Fruit fly (Drosophila melanogaster) whole organism, embryonic: ENCODE data around the gene CG9586.

Experiments used
- B-H2 ChIP-seq: fragments of 200-800 bp; sonication (Bioruptor generic); optimal IDR thresholded peaks from 2 replicates; lab custom pipeline; 2018; ENCODE audit warnings: missing biosample characterization, mild to moderate bottlenecking, missing genetic modification characterization
- Bgb ChIP-seq: fragments of 200-800 bp; sonication (Bioruptor generic); IDR thresholded peaks from 2 replicates; pipeline ENCODE4 v1.3.6; 2022; ENCODE audit warnings: missing biosample characterization, missing genetic modification characterization; ENCODE audit not compliant: partially characterized antibody
- CG10321 ChIP-seq: fragments of 200-800 bp; sonication (Bioruptor generic); IDR thresholded peaks from 2 replicates; pipeline ENCODE4 v1.3.6; 2022; ENCODE audit warnings: missing biosample characterization, missing genetic modification characterization
- CG11696 ChIP-seq: fragments of 200-800 bp; sonication (Bioruptor generic); IDR thresholded peaks from 2 replicates; pipeline ENCODE4 v1.3.6; 2022; ENCODE audit warnings: missing biosample characterization, missing genetic modification characterization
- CG12769 ChIP-seq: fragments of 200-800 bp; sonication (Bioruptor generic); optimal IDR thresholded peaks from 2 replicates; lab custom pipeline; 2019; ENCODE audit warnings: missing biosample characterization, mild to moderate bottlenecking, missing genetic modification characterization, moderate library complexity
- CG14441 ChIP-seq: fragments of 200-800 bp; sonication (Bioruptor generic); IDR thresholded peaks from 2 replicates; pipeline ENCODE4 v1.3.6; 2022; ENCODE audit warnings: missing biosample characterization, missing genetic modification characterization
- CG15479 ChIP-seq: fragments of 200-800 bp; sonication (Bioruptor generic); optimal IDR thresholded peaks from 3 replicates; lab custom pipeline; 2019; ENCODE audit warnings: missing biosample characterization, mild to moderate bottlenecking, missing genetic modification characterization, moderate library complexity
- CG18599 ChIP-seq: fragments of 200-800 bp; sonication (Bioruptor generic); optimal IDR thresholded peaks from 3 replicates; lab custom pipeline; 2017; ENCODE audit warnings: missing biosample characterization, missing genetic modification characterization, mild to moderate bottlenecking, moderate library complexity, missing genetic modification reagents
- CG2129 ChIP-seq: fragments of 200-800 bp; sonication (Bioruptor generic); IDR thresholded peaks from 2 replicates; pipeline ENCODE4 v1.3.6; 2022; ENCODE audit warnings: missing biosample characterization, missing genetic modification characterization; ENCODE audit not compliant: partially characterized antibody
- CG2199 ChIP-seq: fragments of 200-800 bp; sonication (Bioruptor generic); IDR thresholded peaks from 3 replicates; pipeline ENCODE4 v1.3.6; 2022; ENCODE audit warnings: missing biosample characterization, missing genetic modification characterization
- CG2678 ChIP-seq: fragments of 200-800 bp; sonication (Bioruptor generic); optimal IDR thresholded peaks from 3 replicates; lab custom pipeline; 2019; ENCODE audit warnings: missing biosample characterization, mild to moderate bottlenecking, missing genetic modification characterization, moderate library complexity
- CG34376 ChIP-seq: fragments of 200-800 bp; sonication (Bioruptor generic); optimal IDR thresholded peaks from 2 replicates; lab custom pipeline; 2018; ENCODE audit warnings: missing biosample characterization, mild to moderate bottlenecking, missing genetic modification characterization
- CG42726 ChIP-seq: fragments of 200-800 bp; sonication (Bioruptor generic); IDR thresholded peaks from 2 replicates; pipeline ENCODE4 v1.3.6; 2022; ENCODE audit warnings: missing biosample characterization, missing genetic modification characterization; ENCODE audit not compliant: partially characterized antibody
- CG6254 ChIP-seq: fragments of 200-800 bp; sonication (Bioruptor generic); optimal IDR thresholded peaks from 3 replicates; lab custom pipeline; 2017; ENCODE audit warnings: mild to moderate bottlenecking, missing biosample characterization, missing genetic modification reagents, missing genetic modification characterization
- CG6765 ChIP-seq: fragments of 200-800 bp; sonication (Bioruptor generic); optimal IDR thresholded peaks from 3 replicates; lab custom pipeline; 2017; ENCODE audit warnings: missing biosample characterization, mild to moderate bottlenecking, missing genetic modification characterization
- CG7987 ChIP-seq: fragments of 200-800 bp; sonication (Bioruptor generic); optimal IDR thresholded peaks from 2 replicates; lab custom pipeline; 2018; ENCODE audit warnings: missing biosample characterization, mild to moderate bottlenecking, missing genetic modification characterization, moderate library complexity
- CG9727 ChIP-seq: fragments of 200-800 bp; sonication (Bioruptor generic); optimal IDR thresholded peaks from 3 replicates; lab custom pipeline; 2017; ENCODE audit warnings: missing biosample characterization, mild to moderate bottlenecking, missing genetic modification characterization
- Deaf1 ChIP-seq: fragments of 200-800 bp; optimal IDR thresholded peaks from 3 replicates; lab custom pipeline; 2019; ENCODE audit warnings: missing biosample characterization, mild to moderate bottlenecking, missing genetic modification characterization, moderate library complexity
- HmgZ ChIP-seq: fragments of 200-800 bp; sonication (Bioruptor generic); optimal IDR thresholded peaks from 2 replicates; lab custom pipeline; 2018; ENCODE audit warnings: missing biosample characterization, mild to moderate bottlenecking, missing genetic modification characterization
- Hmr ChIP-seq: fragments of 200-800 bp; sonication (Bioruptor generic); optimal IDR thresholded peaks from 3 replicates; lab custom pipeline; 2017; ENCODE audit warnings: mild to moderate bottlenecking, missing biosample characterization, missing genetic modification reagents, missing genetic modification characterization
- Nf-YC ChIP-seq: fragments of 200-800 bp; optimal IDR thresholded peaks from 3 replicates; lab custom pipeline; 2019; ENCODE audit warnings: missing biosample characterization, mild to moderate bottlenecking, missing genetic modification characterization, moderate library complexity
- Oaz ChIP-seq: fragments of 200-800 bp; sonication (Bioruptor generic); IDR thresholded peaks from 2 replicates; pipeline ENCODE4 v1.3.6; 2022; ENCODE audit warnings: missing biosample characterization, missing genetic modification characterization
- amos ChIP-seq: fragments of 200-800 bp; sonication (Bioruptor generic); IDR thresholded peaks from 2 replicates; pipeline ENCODE4 v1.3.6; 2022; ENCODE audit warnings: missing biosample characterization, missing genetic modification characterization; ENCODE audit not compliant: partially characterized antibody
- cato ChIP-seq: fragments of 200-800 bp; sonication (Bioruptor generic); optimal IDR thresholded peaks from 2 replicates; lab custom pipeline; 2016; ENCODE audit warnings: missing biosample characterization, missing genetic modification characterization, borderline replicate concordance
- cg ChIP-seq: fragments of 200-800 bp; sonication (Bioruptor generic); optimal IDR thresholded peaks from 3 replicates; lab custom pipeline; 2019; ENCODE audit warnings: missing biosample characterization, mild to moderate bottlenecking, missing genetic modification characterization, moderate library complexity
- chinmo ChIP-seq: fragments of 200-800 bp; sonication (Bioruptor generic); IDR thresholded peaks from 4 replicates; pipeline ENCODE4 v1.3.6; 2022; ENCODE audit warnings: missing biosample characterization, missing genetic modification characterization; ENCODE audit not compliant: partially characterized antibody
- ci ChIP-seq: fragments of 200-800 bp; sonication (Bioruptor generic); IDR thresholded peaks from 3 replicates; pipeline ENCODE4 v1.3.6; 2022; ENCODE audit warnings: missing biosample characterization, missing genetic modification characterization
- cwo ChIP-seq: fragments of 200-800 bp; sonication (Bioruptor generic); optimal IDR thresholded peaks from 3 replicates; lab custom pipeline; 2017; ENCODE audit warnings: missing biosample characterization, missing genetic modification characterization, mild to moderate bottlenecking, moderate library complexity, missing genetic modification reagents
- exex ChIP-seq: fragments of 200-800 bp; sonication (Bioruptor generic); optimal IDR thresholded peaks from 4 replicates; lab custom pipeline; 2018; ENCODE audit warnings: missing biosample characterization, mild to moderate bottlenecking, missing genetic modification characterization, moderate library complexity
- ftz-f1 ChIP-seq: fragments of 200-800 bp; sonication (Bioruptor generic); optimal IDR thresholded peaks from 2 replicates; lab custom pipeline; 2016; ENCODE audit warnings: missing biosample characterization, missing genetic modification characterization
- grn ChIP-seq: fragments of 200-800 bp; sonication (Bioruptor generic); optimal IDR thresholded peaks from 3 replicates; lab custom pipeline; 2017; ENCODE audit warnings: missing biosample characterization, missing genetic modification characterization
- gro ChIP-seq: fragments of 200-800 bp; sonication (Bioruptor generic); optimal IDR thresholded peaks from 2 replicates; lab custom pipeline; 2016; ENCODE audit warnings: missing biosample characterization, missing genetic modification characterization
- gsb ChIP-seq: fragments of 200-800 bp; sonication (Bioruptor generic); IDR thresholded peaks from 2 replicates; pipeline ENCODE4 v1.3.6; 2022; ENCODE audit warnings: missing biosample characterization, missing genetic modification characterization
- insv ChIP-seq, 2 experiments: fragments of 200-800 bp; sonication (Bioruptor generic); optimal IDR thresholded peaks; 3 replicates each; lab custom pipeline; 2016 to 2018; ENCODE audit warnings: missing biosample characterization in 2 of 2, missing genetic modification characterization in 2 of 2
- lab ChIP-seq: fragments of 200-800 bp; sonication (Bioruptor generic); optimal IDR thresholded peaks from 3 replicates; lab custom pipeline; 2017; ENCODE audit warnings: missing biosample characterization, missing genetic modification characterization, mild to moderate bottlenecking, moderate library complexity, missing genetic modification reagents
- pb ChIP-seq: fragments of 200-800 bp; sonication (Bioruptor generic); optimal IDR thresholded peaks from 3 replicates; lab custom pipeline; 2016; ENCODE audit warnings: missing biosample characterization, missing genetic modification characterization
- pfk ChIP-seq: fragments of 200-800 bp; sonication (Bioruptor generic); optimal IDR thresholded peaks from 2 replicates; lab custom pipeline; 2018; ENCODE audit warnings: missing biosample characterization, mild to moderate bottlenecking, missing genetic modification characterization, moderate library complexity
- sd ChIP-seq: fragments of 200-800 bp; sonication (Bioruptor generic); optimal IDR thresholded peaks from 3 replicates; lab custom pipeline; 2018; ENCODE audit warnings: missing biosample characterization, mild to moderate bottlenecking, missing genetic modification characterization, moderate library complexity
- sens ChIP-seq: fragments of 200-800 bp; sonication (Bioruptor generic); peaks from one replicate; lab custom pipeline; 2016; ENCODE audit warnings: missing biosample characterization, missing genetic modification characterization
- tll ChIP-seq, 2 experiments: fragments of 200-800 bp in 1 of 2; fragments of >200 bp in 1 of 2; sonication (Bioruptor generic) in 1 of 2; optimal IDR thresholded peaks; 2 replicates each; lab custom pipeline; 2017 to 2019; ENCODE audit warnings: missing biosample characterization in 2 of 2, missing genetic modification characterization in 2 of 2, mild to moderate bottlenecking in 1 of 2, moderate library complexity in 1 of 2
- trh ChIP-seq: fragments of 200-800 bp; sonication (Bioruptor generic); optimal IDR thresholded peaks from 2 replicates; lab custom pipeline; 2016; ENCODE audit warnings: missing biosample characterization, missing genetic modification characterization
- vvl ChIP-seq: fragments of 200-800 bp; sonication (Bioruptor generic); IDR thresholded peaks from 2 replicates; pipeline ENCODE4 v1.3.6; 2022; ENCODE audit warnings: missing biosample characterization, missing genetic modification characterization
- wek ChIP-seq: fragments of 200-800 bp; sonication (Bioruptor generic); optimal IDR thresholded peaks from 3 replicates; lab custom pipeline; 2018; ENCODE audit warnings: missing biosample characterization, mild to moderate bottlenecking, missing genetic modification characterization, moderate library complexity
- yki ChIP-seq: fragments of >200 bp; optimal IDR thresholded peaks from 3 replicates; lab custom pipeline; 2018
- z ChIP-seq: fragments of 200-800 bp; sonication (Bioruptor generic); IDR thresholded peaks from 3 replicates; pipeline ENCODE4 v1.3.6; 2022; ENCODE audit warnings: missing biosample characterization, missing genetic modification characterization

Gene CG9586

DNA sequence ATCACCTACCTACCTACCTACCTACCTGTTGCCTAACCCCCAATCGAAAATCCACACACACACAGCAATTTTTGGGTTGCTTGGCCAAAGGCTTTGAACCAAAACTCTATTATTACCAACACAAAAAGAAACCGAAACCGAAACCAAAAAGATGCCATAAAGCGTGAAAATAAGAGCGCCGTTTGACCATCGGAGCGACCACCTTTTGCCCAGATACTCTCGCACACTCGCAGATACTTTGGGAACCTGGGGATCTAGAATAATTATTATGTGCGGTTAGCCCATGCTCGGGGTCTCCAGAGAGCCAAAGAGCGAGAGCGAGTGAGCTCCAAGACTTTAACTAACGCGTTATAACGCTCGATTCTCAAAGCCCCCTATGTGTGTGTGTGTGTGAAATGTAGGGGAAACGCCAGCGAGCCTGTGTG, 16.2 kb upstream of the CG9586 start (continued):
- TF ChIP-seq CG12769 (tag; lab: Kevin White, UChicago) (peak; percentile 28), chinmo (GFP tag; lab: Robert Waterston, UW) (peak; percentile 95), Nf-YC (no peak)
- TF ChIP-seq, all 482 proteins: peak for 31

DNA sequence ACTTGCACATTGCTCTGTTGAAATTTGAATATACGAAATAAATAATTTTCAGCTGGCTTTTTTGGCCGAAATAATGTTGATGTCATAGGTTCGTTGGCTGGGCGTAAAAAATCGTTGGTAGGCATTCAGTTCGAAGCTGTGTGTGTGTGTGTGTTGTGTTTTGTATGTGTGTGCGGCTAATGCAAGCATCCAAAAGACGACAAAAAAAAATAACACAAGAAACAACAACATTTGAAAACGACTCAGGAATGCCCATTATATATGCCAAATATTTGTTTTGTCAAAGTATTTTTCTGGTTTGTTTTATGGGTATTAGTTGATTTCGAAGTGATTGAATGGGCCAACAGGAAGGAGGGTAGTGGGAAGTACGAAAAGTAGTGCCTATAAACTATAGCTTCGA, 15.4 kb upstream of the CG9586 start:
- TF ChIP-seq sd (tag; lab: Kevin White, UChicago) (peak; percentile 62), trh (GFP tag; lab: Kevin White, UChicago) (no peak), chinmo (GFP tag; lab: Robert Waterston, UW) (peak; percentile 71; the same call in 1 of the 4 replicates), CG10321 (no peak), sens (GFP tag; lab: Kevin White, UChicago) (peak; percentile 25), z (GFP tag; lab: Robert Waterston, UW) (peak; percentile 24; the same call in 1 of the 3 replicates), vvl (GFP tag; lab: Robert Waterston, UW) (no peak)

- TF ChIP-seq lab, result peak; percentile 38
- no peak for TF ChIP-seq gsb (GFP tag; lab: Robert Waterston, UW)
- TF ChIP-seq CG7987 (GFP tag; lab: Kevin White, UChicago), result peak; percentile 36
- peak; percentile 69 for TF ChIP-seq pfk (GFP tag; lab: Kevin White, UChicago)
- TF ChIP-seq cg (GFP tag; lab: Kevin White, UChicago), result peak; percentile 67
- peak; percentile 28 for TF ChIP-seq CG18599
- no peak for TF ChIP-seq tll (GFP tag; optimal IDR thresholded peaks at IDR 0.05; lab: Kevin White, UChicago)
- peak in 1 of 2 experiments; percentile 75 for TF ChIP-seq insv (GFP tag; optimal IDR thresholded peaks at IDR 0.05; lab: Kevin White, UChicago)
- TF ChIP-seq Hmr (GFP tag; lab: Kevin White, UChicago), result peak; percentile 44
- no peak for TF ChIP-seq CG2129 (GFP tag; lab: Robert Waterston, UW)
- peak; percentile 21 for TF ChIP-seq CG6254 (GFP tag; lab: Kevin White, UChicago)
- peak; percentile 75 for TF ChIP-seq Deaf1 (tag; lab: Kevin White, UChicago)
- TF ChIP-seq exex, result peak; percentile 97
- no peak for TF ChIP-seq CG9727 (GFP tag; lab: Kevin White, UChicago)
- no peak for TF ChIP-seq cato (GFP tag; lab: Kevin White, UChicago)
- TF ChIP-seq HmgZ (tag; lab: Kevin White, UChicago), result peak; percentile 58
- TF ChIP-seq Nf-YC, result peak; percentile 24
- TF ChIP-seq B-H2 (GFP tag; lab: Kevin White, UChicago), result peak; percentile 56
- peak; percentile 89 for TF ChIP-seq CG34376 (GFP tag; lab: Kevin White, UChicago)
- TF ChIP-seq CG2678 (tag; lab: Kevin White, UChicago), result peak; percentile 35
- peak; percentile 65 for TF ChIP-seq grn (GFP tag; lab: Kevin White, UChicago)
- TF ChIP-seq Oaz, result no peak
- no peak for TF ChIP-seq wek (GFP tag; lab: Kevin White, UChicago)
- TF ChIP-seq yki (lab: Kevin White, UChicago), result no peak
- TF ChIP-seq ci (GFP tag; lab: Robert Waterston, UW), result 0 out of 3 replicates have a peak, but pooled peaks have one; percentile 13
- TF ChIP-seq pb (GFP tag; lab: Kevin White, UChicago), result no peak
- TF ChIP-seq CG15479 (GFP tag; lab: Kevin White, UChicago), result peak; percentile 51
- peak; percentile 40; the same call in 1 of the 2 replicates for TF ChIP-seq CG11696 (GFP tag; lab: Robert Waterston, UW)
- TF ChIP-seq amos (GFP tag; lab: Robert Waterston, UW), result no peak; the same call in 1 of the 2 replicates
- TF ChIP-seq gro, result peak; percentile 43
- peak; percentile 36; the same call in 1 of the 2 replicates for TF ChIP-seq CG14441 (GFP tag; lab: Robert Waterston, UW)
- peak; percentile 71 for TF ChIP-seq sd (tag; lab: Kevin White, UChicago)
- peak; percentile 46 for TF ChIP-seq CG6765
- peak; percentile 19 for TF ChIP-seq cwo (GFP tag; lab: Kevin White, UChicago)
- peak; percentile 37 for TF ChIP-seq ftz-f1 (GFP tag; lab: Kevin White, UChicago)
- TF ChIP-seq Bgb (GFP tag; lab: Robert Waterston, UW), result 0 out of 2 replicates have a peak, but pooled peaks have one; percentile 40
- no peak for TF ChIP-seq CG42726 (GFP tag; lab: Robert Waterston, UW)
- peak; percentile 2 for TF ChIP-seq sens (GFP tag; lab: Kevin White, UChicago)
- peak; percentile 84; the same call in 1 of the 3 replicates for TF ChIP-seq CG2199 (GFP tag; lab: Robert Waterston, UW)
These were observed 13.0 kb upstream of the CG9586 start for dm6 chr2L:9179285-9179684.
